Worm (Caenorhabditis elegans): ENCODE measurements around the gene fbxb-85.

fbxb-85 gene

ce11 chrIII:10825088-10825487 lies 23.7 kb downstream of the fbxb-85 start:
- TF ChIP-seq K12H6.12 (tag; optimal IDR thresholded peaks at IDR 0.05): no peak

- TF ChIP-seq nhr-80 (tag; optimal IDR thresholded peaks at IDR 0.05) (no peak), zim-3 (tag; optimal IDR thresholded peaks at IDR 0.05) (no peak), ceh-79 (tag; optimal IDR thresholded peaks at IDR 0.05) (no peak), K12H6.12 (tag; optimal IDR thresholded peaks at IDR 0.05) (no peak)
Measured at ce11 chrIII:10824206-10824605, 24.6 kb downstream of the fbxb-85 start.

ce11 chrIII:10822494-10823113 lies 26.2 kb downstream of the fbxb-85 start:
- TF ChIP-seq let-607 (tag; optimal IDR thresholded peaks at IDR 0.05): peak in 1 of 2 experiments; percentile 44
- peak; percentile 6 for TF ChIP-seq lin-54 (GFP tag; optimal IDR thresholded peaks at IDR 0.05)
- TF ChIP-seq atf-7 (tag; optimal IDR thresholded peaks at IDR 0.05): peak; percentile 1
- peak; percentile 0 for TF ChIP-seq pha-4 (tag; optimal IDR thresholded peaks at IDR 0.05)
- no peak for TF ChIP-seq athp-1 (tag; optimal IDR thresholded peaks at IDR 0.05)
- TF ChIP-seq nhr-80 (tag; optimal IDR thresholded peaks at IDR 0.05): peak; percentile 79
- TF ChIP-seq tbx-9 (tag; optimal IDR thresholded peaks at IDR 0.05; ENCODE audit: borderline replicate concordance): no peak
- peak; percentile 39 for TF ChIP-seq lin-40 (tag; optimal IDR thresholded peaks at IDR 0.05)

DNA sequence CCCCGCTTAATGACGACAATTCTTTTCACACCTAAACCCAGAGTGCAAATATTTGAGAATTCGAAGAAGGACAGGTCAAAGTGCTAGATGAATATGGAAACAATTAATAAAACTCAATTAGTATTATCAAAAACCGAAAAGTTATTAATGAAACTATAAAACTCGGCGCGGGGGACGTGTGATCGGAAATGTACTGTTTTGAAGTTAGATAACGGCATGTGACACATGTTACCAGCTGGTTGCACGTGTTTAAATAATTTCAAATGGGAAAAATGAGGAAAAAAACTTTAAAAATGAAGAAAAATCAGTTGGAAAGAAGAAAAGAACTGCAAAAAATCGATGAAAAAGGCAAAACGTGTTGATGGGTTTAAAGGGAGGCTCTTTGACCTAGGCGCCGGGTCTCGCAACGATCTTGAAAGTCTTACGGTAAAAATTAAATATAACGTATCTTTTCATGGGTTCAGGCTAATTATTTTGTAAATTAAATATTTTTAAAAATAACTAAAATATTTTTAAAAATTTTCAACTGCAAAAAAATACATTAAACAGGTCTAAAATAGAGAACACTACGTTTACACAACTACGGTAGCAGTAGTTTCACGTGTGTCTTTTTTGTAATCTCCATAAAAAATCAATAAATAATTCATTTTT lies 28.0 kb downstream of the fbxb-85 start:
- TF ChIP-seq D2030.7 (GFP tag; IDR thresholded peaks at IDR 0.05) (peak; percentile 42; the same call in 1 of the 2 replicates), repo-1 (tag; optimal IDR thresholded peaks at IDR 0.05) (no peak), hsf-1 (GFP tag; IDR thresholded peaks at IDR 0.05) (no peak), athp-1 (tag; optimal IDR thresholded peaks at IDR 0.05) (no peak), lsl-1 (GFP tag; optimal IDR thresholded peaks at IDR 0.05) (peak; percentile 96), nfyb-1 (GFP tag; IDR thresholded peaks at IDR 0.05) (0 out of 2 replicates have a peak, but pooled peaks have one; percentile 23), attf-3 (GFP tag; conservative IDR thresholded peaks at IDR 0.05) (no peak), hrde-1 (tag; optimal IDR thresholded peaks at IDR 0.05; ENCODE audit: borderline replicate concordance) (no peak), ztf-6 (GFP tag; IDR thresholded peaks at IDR 0.05) (no peak), F52B5.7 (tag; optimal IDR thresholded peaks at IDR 0.05) (no peak), xnd-1 (tag; optimal IDR thresholded peaks at IDR 0.05) (peak; percentile 77), ztf-3 (GFP tag; optimal IDR thresholded peaks at IDR 0.05) (no peak), madf-8 (GFP tag; conservative IDR thresholded peaks at IDR 0.05) (peak; percentile 56), ama-1 (optimal IDR thresholded peaks at IDR 0.05) (no peak), ama-1 (GFP tag; optimal IDR thresholded peaks at IDR 0.05) (no peak), ceh-91 (GFP tag; IDR thresholded peaks at IDR 0.05) (no peak; the same call in 1 of the 2 replicates), F39B2.1 (GFP tag; IDR thresholded peaks at IDR 0.05) (no peak), K12H6.12 (tag; optimal IDR thresholded peaks at IDR 0.05) (no peak), gei-17 (GFP tag; optimal IDR thresholded peaks at IDR 0.05) (no peak), lin-26 (GFP tag; IDR thresholded peaks at IDR 0.05) (no peak), nfya-1 (tag; optimal IDR thresholded peaks at IDR 0.05; ENCODE audit: borderline replicate concordance, insufficient read depth) (no peak), die-1 (tag; optimal IDR thresholded peaks at IDR 0.05) (no peak), F33H1.4 (GFP tag; IDR thresholded peaks at IDR 0.05) (peak; percentile 88), ceh-100 (GFP tag; IDR thresholded peaks at IDR 0.05) (no peak), let-607 (tag; optimal IDR thresholded peaks at IDR 0.05) (peak in 1 of 2 experiments; percentile 61), Y53G8AR.9 (GFP tag; conservative IDR thresholded peaks at IDR 0.05) (0 out of 2 replicates have a peak, but pooled peaks have one; percentile 48), atf-7 (tag; optimal IDR thresholded peaks at IDR 0.05) (no peak), cebp-1 (GFP tag; IDR thresholded peaks at IDR 0.05) (no peak), cebp-1 (tag; optimal IDR thresholded peaks at IDR 0.05) (peak; percentile 31), hlh-26 (GFP tag; conservative IDR thresholded peaks at IDR 0.05) (no peak), Y56A3A.18 (GFP tag; IDR thresholded peaks at IDR 0.05) (no peak), madf-3 (GFP tag; IDR thresholded peaks at IDR 0.05) (no peak), ztf-22 (GFP tag; optimal IDR thresholded peaks at IDR 0.05) (no peak), F37B4.10 (GFP tag; IDR thresholded peaks at IDR 0.05) (no peak)

All from whole organism, young adult.